Worm (Caenorhabditis elegans): ENCODE data around the gene C45G7.4.

Gene C45G7.4

ce11 chrIV:2470114-2470513 is 37.3 kb downstream of the C45G7.4 start, which contains the start of gene ilys-1:
TSS of gene ilys-1 (plus strand) at chrIV:2470414.
- TF ChIP-seq nhr-28 (tag; optimal IDR thresholded peaks at IDR 0.05) (no peak), mab-5 (tag; optimal IDR thresholded peaks at IDR 0.05) (no peak), mep-1 (tag; optimal IDR thresholded peaks at IDR 0.05) (no peak), lsy-2 (tag; optimal IDR thresholded peaks at IDR 0.05) (no peak), sptf-1 (tag; optimal IDR thresholded peaks at IDR 0.05) (no peak), drap-1 (GFP tag; optimal IDR thresholded peaks at IDR 0.05) (no peak), snpc-4 (tag; optimal IDR thresholded peaks at IDR 0.05) (no peak), unc-39 (tag; optimal IDR thresholded peaks at IDR 0.05) (no peak), ces-1 (GFP tag; optimal IDR thresholded peaks at IDR 0.05) (no peak), hlh-1 (tag; optimal IDR thresholded peaks at IDR 0.05) (no peak), ceh-83 (GFP tag; optimal IDR thresholded peaks at IDR 0.05) (no peak), lin-13 (tag; optimal IDR thresholded peaks at IDR 0.05) (no peak), ceh-43 (GFP tag; optimal IDR thresholded peaks at IDR 0.05) (no peak), pha-4 (tag; optimal IDR thresholded peaks at IDR 0.05) (no peak)

- TF ChIP-seq nhr-237 (tag; optimal IDR thresholded peaks at IDR 0.05), result no peak
- TF ChIP-seq cnd-1 (tag; optimal IDR thresholded peaks at IDR 0.05), result no peak
- no peak for TF ChIP-seq nhr-12 (tag; optimal IDR thresholded peaks at IDR 0.05)
- TF ChIP-seq hlh-1 (tag; optimal IDR thresholded peaks at IDR 0.05), result no peak
- TF ChIP-seq unc-62 (GFP tag; optimal IDR thresholded peaks at IDR 0.05), result no peak
- no peak for TF ChIP-seq ces-1 (GFP tag; optimal IDR thresholded peaks at IDR 0.05)
- TF ChIP-seq flh-1 (GFP tag; optimal IDR thresholded peaks at IDR 0.05), result no peak
- TF ChIP-seq nhr-28 (tag; optimal IDR thresholded peaks at IDR 0.05), result no peak
- TF ChIP-seq blmp-1 (tag; optimal IDR thresholded peaks at IDR 0.05), result no peak
Observed at ce11 chrIV:2476386-2476785, 43.6 kb downstream of the C45G7.4 start, which contains the start of gene grd-16. TSS of gene grd-16 (plus strand) at chrIV:2476686.

DNA sequence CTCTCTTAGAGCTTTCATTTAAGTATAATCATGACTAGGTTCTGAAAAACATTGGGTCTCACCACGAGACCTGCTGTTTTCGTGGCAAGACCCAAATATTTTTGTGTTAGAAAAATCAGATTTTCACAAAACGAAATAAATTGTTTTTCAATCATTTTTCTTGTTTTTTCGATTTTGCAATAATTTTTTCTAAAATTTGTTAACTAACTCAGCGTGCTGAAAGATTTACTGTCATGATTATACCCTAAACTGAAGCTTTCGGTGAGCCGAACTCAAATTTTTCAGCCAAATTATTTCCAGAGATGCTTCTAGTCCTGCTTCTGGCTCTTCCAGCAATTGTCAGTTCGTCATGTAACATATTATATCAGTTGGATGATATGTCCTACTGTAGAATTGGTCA is 49.2 kb downstream of the C45G7.4 start, which contains the start of gene Y69A2AL.2:
Gene Y69A2AL.2, plus strand, starts transcription at position 301 of the 400 bp plus-strand sequence.
- no peak for TF ChIP-seq nhr-2 (tag; optimal IDR thresholded peaks at IDR 0.05)
- TF ChIP-seq nhr-76 (tag; optimal IDR thresholded peaks at IDR 0.05), result no peak
- no peak for TF ChIP-seq unc-120 (tag; optimal IDR thresholded peaks at IDR 0.05; ENCODE audit: poor library complexity, severe bottlenecking)
- no peak for TF ChIP-seq zip-8 (tag; optimal IDR thresholded peaks at IDR 0.05)
- TF ChIP-seq blmp-1 (tag; optimal IDR thresholded peaks at IDR 0.05), result no peak
- TF ChIP-seq M03D4.4 (tag; optimal IDR thresholded peaks at IDR 0.05), result no peak
- TF ChIP-seq flh-1 (GFP tag; optimal IDR thresholded peaks at IDR 0.05), result no peak

All from whole organism, mixed stage, embryonic.